Fruit fly (Drosophila melanogaster) whole organism, embryonic: ENCODE measurements around the gene CG31908.

Source experiments
- BEAF-32 ChIP-seq: fragments of 200-800 bp; sonication (Bioruptor generic); optimal IDR thresholded peaks from 3 replicates; lab custom pipeline; 2017; ENCODE audit warnings: missing biosample characterization, missing genetic modification characterization, mild to moderate bottlenecking, moderate library complexity, missing genetic modification reagents
- Blimp-1 ChIP-seq: fragments of 200-800 bp; sonication (Bioruptor generic); optimal IDR thresholded peaks from 3 replicates; lab custom pipeline; 2018; ENCODE audit warnings: missing biosample characterization, missing genetic modification characterization, mild to moderate bottlenecking, moderate library complexity, missing genetic modification reagents
- BtbVII ChIP-seq: fragments of 200-800 bp; sonication (Bioruptor generic); optimal IDR thresholded peaks from 3 replicates; lab custom pipeline; 2017; ENCODE audit warnings: missing biosample characterization, mild to moderate bottlenecking, missing genetic modification characterization
- CG10654 ChIP-seq: fragments of 200-800 bp; sonication (Bioruptor generic); optimal IDR thresholded peaks from 2 replicates; lab custom pipeline; 2016; ENCODE audit warnings: missing biosample characterization, missing genetic modification characterization
- CG13424 ChIP-seq: fragments of 200-800 bp; sonication (Bioruptor generic); optimal IDR thresholded peaks from 2 replicates; lab custom pipeline; 2019; ENCODE audit warnings: missing biosample characterization, mild to moderate bottlenecking, missing genetic modification characterization, moderate library complexity
- CG14014 ChIP-seq: fragments of 200-800 bp; sonication (Bioruptor generic); IDR thresholded peaks from 2 replicates; pipeline ENCODE4 v1.3.6; 2022; ENCODE audit warnings: missing biosample characterization, missing genetic modification characterization
- CG17359 ChIP-seq: fragments of 200-800 bp; sonication (Bioruptor generic); optimal IDR thresholded peaks from 3 replicates; lab custom pipeline; 2018; ENCODE audit warnings: missing biosample characterization, mild to moderate bottlenecking, missing genetic modification characterization, moderate library complexity
- CG17802 ChIP-seq: fragments of 200-800 bp; sonication (Bioruptor generic); optimal IDR thresholded peaks from 2 replicates; lab custom pipeline; 2018; ENCODE audit warnings: missing biosample characterization, mild to moderate bottlenecking, missing genetic modification characterization, moderate library complexity
- CG30020 ChIP-seq: fragments of 200-800 bp; optimal IDR thresholded peaks from 2 replicates; lab custom pipeline; 2019; ENCODE audit warnings: missing biosample characterization, mild to moderate bottlenecking, missing genetic modification characterization, moderate library complexity
- CG31365 ChIP-seq: fragments of 200-800 bp; sonication (Bioruptor generic); optimal IDR thresholded peaks from 2 replicates; lab custom pipeline; 2018; ENCODE audit warnings: missing biosample characterization, mild to moderate bottlenecking, missing genetic modification characterization
- CG34376 ChIP-seq: fragments of 200-800 bp; sonication (Bioruptor generic); optimal IDR thresholded peaks from 2 replicates; lab custom pipeline; 2018; ENCODE audit warnings: missing biosample characterization, mild to moderate bottlenecking, missing genetic modification characterization
- CG4707 ChIP-seq: fragments of 200-800 bp; sonication (Bioruptor generic); optimal IDR thresholded peaks from 2 replicates; lab custom pipeline; 2018; ENCODE audit warnings: missing biosample characterization, mild to moderate bottlenecking, missing genetic modification characterization, moderate library complexity
- CG6254 ChIP-seq: fragments of 200-800 bp; sonication (Bioruptor generic); optimal IDR thresholded peaks from 3 replicates; lab custom pipeline; 2017; ENCODE audit warnings: mild to moderate bottlenecking, missing biosample characterization, missing genetic modification reagents, missing genetic modification characterization
- CG6765 ChIP-seq: fragments of 200-800 bp; sonication (Bioruptor generic); optimal IDR thresholded peaks from 3 replicates; lab custom pipeline; 2017; ENCODE audit warnings: missing biosample characterization, mild to moderate bottlenecking, missing genetic modification characterization
- CG6854 ChIP-seq: fragments of 200-800 bp; sonication (Bioruptor generic); optimal IDR thresholded peaks from 3 replicates; lab custom pipeline; 2017; ENCODE audit warnings: missing biosample characterization, mild to moderate bottlenecking, missing genetic modification characterization
- CHES-1-like ChIP-seq: fragments of 200-800 bp; sonication (Bioruptor generic); optimal IDR thresholded peaks from 2 replicates; lab custom pipeline; 2016; ENCODE audit warnings: missing biosample characterization, missing genetic modification characterization
- CkIIα-i1 ChIP-seq: fragments of 200-800 bp; sonication (Bioruptor generic); IDR thresholded peaks from 2 replicates; pipeline ENCODE4 v1.3.6; 2022; ENCODE audit warnings: missing biosample characterization, missing genetic modification characterization
- CoRest ChIP-seq: fragments of 200-800 bp; sonication (Bioruptor generic); optimal IDR thresholded peaks from 3 replicates; lab custom pipeline; 2018; ENCODE audit warnings: missing biosample characterization, mild to moderate bottlenecking, missing genetic modification characterization, moderate library complexity
- D19B ChIP-seq: fragments of 200-800 bp; sonication (Bioruptor generic); optimal IDR thresholded peaks from 2 replicates; lab custom pipeline; 2017; ENCODE audit warnings: missing biosample characterization, mild to moderate bottlenecking, missing genetic modification characterization
- Dek ChIP-seq: fragments of 200-800 bp; sonication (Bioruptor generic); optimal IDR thresholded peaks from 3 replicates; lab custom pipeline; 2019; ENCODE audit warnings: missing biosample characterization, mild to moderate bottlenecking, missing genetic modification characterization, moderate library complexity
- Dll ChIP-seq: fragments of 200-800 bp; sonication (Bioruptor generic); IDR thresholded peaks from 4 replicates; pipeline ENCODE4 v1.3.6; 2022; ENCODE audit warnings: missing biosample characterization, missing genetic modification characterization; ENCODE audit not compliant: partially characterized antibody
- Hmx ChIP-seq: fragments of 200-800 bp; sonication (Bioruptor generic); optimal IDR thresholded peaks from 2 replicates; lab custom pipeline; 2016; ENCODE audit warnings: missing biosample characterization, missing genetic modification characterization
- Hr78 ChIP-seq, 2 experiments: fragments of 200-800 bp in 1 of 2; fragments of >200 bp in 1 of 2; sonication (Bioruptor generic) in 1 of 2; optimal IDR thresholded peaks; 2 replicates each; lab custom pipeline; 2017 to 2019; ENCODE audit warnings: missing biosample characterization in 2 of 2, missing genetic modification characterization in 2 of 2, mild to moderate bottlenecking in 1 of 2, moderate library complexity in 1 of 2
- Lhr ChIP-seq: fragments of 200-800 bp; sonication (Bioruptor generic); optimal IDR thresholded peaks from 3 replicates; lab custom pipeline; 2017; ENCODE audit warnings: mild to moderate bottlenecking, missing biosample characterization, missing genetic modification reagents, missing genetic modification characterization
- MBD-R2 ChIP-seq: fragments of 200-800 bp; sonication (Bioruptor generic); IDR thresholded peaks from 2 replicates; pipeline ENCODE4 v1.3.6; 2022; ENCODE audit warnings: missing biosample characterization, missing genetic modification characterization
- ase ChIP-seq: fragments of 200-800 bp; sonication (Bioruptor generic); IDR thresholded peaks from 3 replicates; pipeline ENCODE4 v1.3.6; 2022; ENCODE audit warnings: missing biosample characterization, missing genetic modification characterization
- crol ChIP-seq: fragments of 200-800 bp; sonication (Bioruptor generic); IDR thresholded peaks from 2 replicates; pipeline ENCODE4 v1.3.6; 2022; ENCODE audit warnings: missing biosample characterization, missing genetic modification characterization
- ems ChIP-seq: fragments of 200-800 bp; sonication (Bioruptor generic); optimal IDR thresholded peaks from 3 replicates; lab custom pipeline; 2016; ENCODE audit warnings: missing biosample characterization, missing genetic modification characterization
- fru ChIP-seq: fragments of >200 bp; optimal IDR thresholded peaks from 2 replicates; lab custom pipeline; 2017
- hb ChIP-seq: fragments of 200-800 bp; sonication (Bioruptor generic); IDR thresholded peaks from 3 replicates; pipeline ENCODE4 v1.3.6; 2022; ENCODE audit warnings: missing biosample characterization, missing genetic modification characterization; ENCODE audit not compliant: partially characterized antibody
- hkb ChIP-seq, 2 experiments: fragments of 200-800 bp in 1 of 2; fragments of >200 bp in 1 of 2; sonication (Bioruptor generic) in 1 of 2; IDR thresholded peaks in 1 of 2; optimal IDR thresholded peaks in 1 of 2; 2 replicates each; pipeline versions ENCODE4 v1.3.6 to Lab custom; 2017 to 2022; ENCODE audit warnings: missing biosample characterization in 1 of 2, missing genetic modification characterization in 1 of 2
- insv ChIP-seq, 2 experiments: fragments of 200-800 bp; sonication (Bioruptor generic); optimal IDR thresholded peaks; 3 replicates each; lab custom pipeline; 2016 to 2018; ENCODE audit warnings: missing biosample characterization in 2 of 2, missing genetic modification characterization in 2 of 2
- kah ChIP-seq: fragments of 200-800 bp; sonication (Bioruptor generic); optimal IDR thresholded peaks from 2 replicates; lab custom pipeline; 2018; ENCODE audit warnings: missing biosample characterization, mild to moderate bottlenecking, missing genetic modification characterization
- lilli ChIP-seq: fragments of 200-800 bp; sonication (Bioruptor generic); optimal IDR thresholded peaks from 3 replicates; lab custom pipeline; 2016; ENCODE audit warnings: missing biosample characterization, missing genetic modification characterization
- lmd ChIP-seq: fragments of 200-800 bp; sonication (Bioruptor generic); IDR thresholded peaks from 2 replicates; pipeline ENCODE4 v1.3.6; 2022; ENCODE audit warnings: missing biosample characterization, missing genetic modification characterization
- maf-S ChIP-seq: fragments of 200-800 bp; sonication (Bioruptor generic); optimal IDR thresholded peaks from 2 replicates; lab custom pipeline; 2016; ENCODE audit warnings: missing biosample characterization, missing genetic modification characterization
- mam ChIP-seq: fragments of 200-800 bp; sonication (Bioruptor generic); optimal IDR thresholded peaks from 3 replicates; lab custom pipeline; 2016; ENCODE audit warnings: missing biosample characterization, missing genetic modification characterization
- nerfin-1 ChIP-seq: fragments of 200-800 bp; sonication (Bioruptor generic); optimal IDR thresholded peaks from 3 replicates; lab custom pipeline; 2019; ENCODE audit warnings: missing biosample characterization, mild to moderate bottlenecking, missing genetic modification characterization, moderate library complexity
- odd ChIP-seq: fragments of 200-800 bp; sonication (Bioruptor generic); optimal IDR thresholded peaks from 2 replicates; lab custom pipeline; 2017; ENCODE audit warnings: missing biosample characterization, mild to moderate bottlenecking, missing genetic modification characterization
- org-1 ChIP-seq: fragments of 200-800 bp; sonication (Bioruptor generic); optimal IDR thresholded peaks from 2 replicates; lab custom pipeline; 2017; ENCODE audit warnings: missing biosample characterization, missing genetic modification characterization
- pho ChIP-seq: fragments of 200-800 bp; sonication (Bioruptor generic); optimal IDR thresholded peaks from 2 replicates; lab custom pipeline; 2016; ENCODE audit warnings: missing biosample characterization, missing genetic modification characterization
- ranshi ChIP-seq: fragments of 200-800 bp; sonication (Bioruptor generic); IDR thresholded peaks from 2 replicates; pipeline ENCODE4 v1.3.6; 2022; ENCODE audit warnings: missing biosample characterization, missing genetic modification characterization
- row ChIP-seq: fragments of 200-800 bp; sonication (Bioruptor generic); IDR thresholded peaks from 3 replicates; pipeline ENCODE4 v1.3.6; 2022; ENCODE audit warnings: missing biosample characterization, missing genetic modification characterization
- shn ChIP-seq: fragments of 200-800 bp; sonication (Bioruptor generic); optimal IDR thresholded peaks from 3 replicates; lab custom pipeline; 2016; ENCODE audit warnings: missing biosample characterization, missing genetic modification characterization
- vnd ChIP-seq: fragments of 200-800 bp; sonication (Bioruptor generic); IDR thresholded peaks from 3 replicates; pipeline ENCODE4 v1.3.6; 2022; ENCODE audit warnings: missing biosample characterization, missing genetic modification characterization; ENCODE audit not compliant: partially characterized antibody
- zen ChIP-seq: fragments of 200-800 bp; sonication (Bioruptor generic); optimal IDR thresholded peaks from 3 replicates; lab custom pipeline; 2018; ENCODE audit warnings: missing biosample characterization, mild to moderate bottlenecking, missing genetic modification characterization, moderate library complexity
- zf30C ChIP-seq: fragments of 200-800 bp; sonication (Bioruptor generic); optimal IDR thresholded peaks from 3 replicates; lab custom pipeline; 2018; ENCODE audit warnings: missing biosample characterization, mild to moderate bottlenecking, missing genetic modification characterization
- zfh2 ChIP-seq: fragments of 200-800 bp; sonication (Bioruptor generic); optimal IDR thresholded peaks from 2 replicates; lab custom pipeline; 2016; ENCODE audit warnings: missing biosample characterization, missing genetic modification characterization

Gene CG31908

DNA sequence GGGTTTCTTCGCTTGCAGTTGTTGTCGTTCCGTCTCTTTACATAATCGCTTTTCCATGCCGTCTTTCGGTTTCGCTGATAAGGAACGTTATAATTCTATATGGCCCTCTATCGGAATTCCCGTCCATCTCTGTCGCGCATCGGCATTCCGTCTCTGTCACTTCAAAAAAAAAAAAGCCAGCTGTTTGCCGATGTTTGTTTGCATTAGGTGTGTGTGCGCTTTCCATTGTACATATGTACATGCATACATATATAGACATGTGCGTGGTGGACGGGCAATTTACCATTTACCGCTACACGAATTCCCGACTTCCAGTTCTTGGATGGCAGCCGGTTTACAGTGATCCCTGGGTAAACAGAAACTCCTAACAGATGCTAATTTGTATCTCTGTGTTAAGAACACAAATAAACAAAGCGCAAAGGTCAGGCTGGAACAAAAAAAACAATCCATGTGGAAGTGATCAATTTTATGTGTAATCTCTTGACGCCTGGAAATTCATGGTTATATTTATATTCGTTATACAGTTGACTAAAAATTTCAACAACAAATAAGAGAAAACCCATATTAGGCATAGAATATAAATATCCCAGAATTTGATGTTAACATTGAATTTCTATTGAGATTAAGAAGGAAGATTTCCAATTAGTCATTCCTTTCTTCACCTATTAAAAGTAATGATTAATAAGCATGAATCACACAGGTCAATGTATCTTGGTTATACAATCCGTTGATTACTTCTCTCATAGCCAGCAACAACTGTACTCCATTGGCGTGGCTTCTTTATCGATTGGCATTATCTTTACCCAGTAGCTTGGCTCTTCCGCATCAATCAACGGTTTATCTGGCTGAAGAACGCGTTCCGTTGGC, 16.1 kb upstream of the CG31908 start (continued):
- TF ChIP-seq CG34376 (GFP tag; lab: Kevin White, UChicago): no peak
- TF ChIP-seq CG6765 (GFP tag; lab: Kevin White, UChicago): no peak
- TF ChIP-seq pho (GFP tag; lab: Kevin White, UChicago): no peak
- no peak for TF ChIP-seq shn (GFP tag; lab: Kevin White, UChicago)
- no peak for TF ChIP-seq CG30020
- no peak for TF ChIP-seq CG31365
- no peak; the same call in 1 of the 2 replicates for TF ChIP-seq CkIIα-i1 (GFP tag; lab: Robert Waterston, UW)
- TF ChIP-seq CoRest (tag; lab: Kevin White, UChicago): peak; percentile 37
- 0 out of 2 replicates have a peak, but pooled peaks have one; percentile 6 for TF ChIP-seq MBD-R2 (GFP tag; lab: Robert Waterston, UW)
- peak; percentile 42 for TF ChIP-seq row
- TF ChIP-seq odd (GFP tag; lab: Kevin White, UChicago): peak; percentile 11
- TF ChIP-seq Blimp-1 (GFP tag; lab: Kevin White, UChicago): peak; percentile 17
- TF ChIP-seq CG14014 (GFP tag; lab: Robert Waterston, UW): no peak
- TF ChIP-seq hb (GFP tag; lab: Robert Waterston, UW): no peak
- TF ChIP-seq org-1: no peak
- TF ChIP-seq ranshi (GFP tag; lab: Robert Waterston, UW): peak; percentile 54; the same call in 1 of the 2 replicates
- no peak for TF ChIP-seq ase (GFP tag; lab: Robert Waterston, UW)
- TF ChIP-seq hkb (optimal IDR thresholded peaks at IDR 0.05; lab: Kevin White, UChicago): no peak
- peak; percentile 52; the same call in 1 of the 2 replicates for TF ChIP-seq hkb (GFP tag; IDR thresholded peaks at IDR 0.05; lab: Robert Waterston, UW)
- no peak for TF ChIP-seq lmd (GFP tag; lab: Robert Waterston, UW)
- TF ChIP-seq Dll (GFP tag; lab: Robert Waterston, UW): no peak
- no peak for TF ChIP-seq kah
- no peak for TF ChIP-seq Dek (tag; lab: Kevin White, UChicago)
- TF ChIP-seq insv (GFP tag; optimal IDR thresholded peaks at IDR 0.05; lab: Kevin White, UChicago): no peak
- TF ChIP-seq lilli: peak; percentile 24
- no peak for TF ChIP-seq fru (lab: Kevin White, UChicago)
- no peak for TF ChIP-seq maf-S
- peak; percentile 8 for TF ChIP-seq CG6854 (GFP tag; lab: Kevin White, UChicago)
- peak; percentile 38 for TF ChIP-seq Lhr (GFP tag; lab: Kevin White, UChicago)
- TF ChIP-seq CG6254 (GFP tag; lab: Kevin White, UChicago): no peak
- TF ChIP-seq crol (GFP tag; lab: Robert Waterston, UW): no peak
- no peak for TF ChIP-seq vnd
- peak; percentile 21 for TF ChIP-seq CG13424 (tag; lab: Kevin White, UChicago)
- TF ChIP-seq CG10654 (GFP tag; lab: Kevin White, UChicago): no peak
- peak; percentile 45 for TF ChIP-seq CG17359 (tag; lab: Kevin White, UChicago)
- TF ChIP-seq zen (tag; lab: Kevin White, UChicago): no peak
- peak in 1 of 2 experiments; percentile 72 for TF ChIP-seq Hr78 (GFP tag; optimal IDR thresholded peaks at IDR 0.05; lab: Kevin White, UChicago)
- no peak for TF ChIP-seq CHES-1-like
- no peak for TF ChIP-seq BtbVII (GFP tag; lab: Kevin White, UChicago)
- TF ChIP-seq CG4707 (GFP tag; lab: Kevin White, UChicago): peak; percentile 59
- TF ChIP-seq zf30C (GFP tag; lab: Kevin White, UChicago): no peak
- TF ChIP-seq BEAF-32 (GFP tag; lab: Kevin White, UChicago): no peak
- TF ChIP-seq CG17802 (tag; lab: Kevin White, UChicago): no peak
- TF ChIP-seq D19B (GFP tag; lab: Kevin White, UChicago): no peak
- no peak for TF ChIP-seq zfh2 (GFP tag; lab: Kevin White, UChicago)
- no peak for TF ChIP-seq Hmx (GFP tag; lab: Kevin White, UChicago)
- TF ChIP-seq ems (GFP tag; lab: Kevin White, UChicago): no peak
- peak; percentile 41 for TF ChIP-seq nerfin-1
- no peak for TF ChIP-seq mam
